Fruit fly (Drosophila melanogaster): ENCODE measurements around the gene CG34250.

Gene CG34250

DNA sequence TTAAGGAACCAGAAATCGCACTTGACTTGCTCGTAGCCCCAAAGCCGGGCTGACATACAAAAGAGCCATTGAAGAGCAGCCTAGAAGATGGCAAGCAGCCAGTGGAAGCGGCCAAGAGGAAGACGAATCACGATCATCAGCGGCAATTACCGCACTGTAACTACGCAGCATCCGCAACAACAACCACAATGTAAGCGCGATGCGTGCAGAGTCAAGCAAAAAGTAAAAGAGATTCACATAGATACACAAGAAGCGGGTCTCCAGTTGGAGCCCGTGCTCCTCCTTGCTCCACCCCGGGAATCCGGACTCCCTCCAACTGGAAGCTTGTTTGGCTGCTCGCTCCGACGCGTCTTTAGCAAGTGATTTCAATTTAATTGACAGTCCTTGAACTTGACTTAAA is 15.6 kb downstream of the CG34250 start:
- TF ChIP-seq CTCF (optimal IDR thresholded peaks at IDR 0.05) (no peak), CG8478 (optimal IDR thresholded peaks at IDR 0.05) (no peak)

dm6 chr3L:17493256-17493655 is 17.2 kb downstream of the CG34250 start:
- TF ChIP-seq CG8478 (optimal IDR thresholded peaks at IDR 0.05) = no peak
- no peak for TF ChIP-seq CTCF (optimal IDR thresholded peaks at IDR 0.05)

DNA sequence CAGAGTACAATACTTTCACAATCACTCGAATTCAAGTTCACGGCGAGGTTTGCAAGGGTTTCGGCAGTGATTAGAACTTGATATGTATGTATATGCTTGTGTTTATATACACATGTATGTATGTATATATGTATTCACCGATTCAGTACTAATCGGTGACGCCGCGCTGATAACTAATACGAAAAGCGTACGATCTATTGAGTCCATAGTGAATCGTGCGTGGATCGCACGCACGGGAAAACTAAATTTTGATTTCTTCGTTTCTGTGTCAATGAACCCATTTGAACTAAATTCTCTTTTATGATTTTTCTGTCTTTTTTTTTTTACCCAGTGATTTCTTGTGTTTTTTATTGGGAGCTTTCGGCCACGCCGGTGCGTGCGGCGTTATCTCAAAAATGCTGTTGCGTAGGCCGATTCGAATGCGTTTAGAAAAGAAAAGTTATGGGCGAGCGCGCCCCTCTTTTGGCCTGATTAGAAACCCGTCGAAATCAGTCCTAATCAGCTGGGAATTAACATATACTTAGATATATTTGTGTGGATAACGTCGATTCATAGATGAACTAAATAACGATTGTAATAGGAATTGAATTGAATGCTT is 17.9 kb downstream of the CG34250 start:
- TF ChIP-seq CTCF (optimal IDR thresholded peaks at IDR 0.05) = no peak
- TF ChIP-seq CG8478 (optimal IDR thresholded peaks at IDR 0.05) = no peak

DNA sequence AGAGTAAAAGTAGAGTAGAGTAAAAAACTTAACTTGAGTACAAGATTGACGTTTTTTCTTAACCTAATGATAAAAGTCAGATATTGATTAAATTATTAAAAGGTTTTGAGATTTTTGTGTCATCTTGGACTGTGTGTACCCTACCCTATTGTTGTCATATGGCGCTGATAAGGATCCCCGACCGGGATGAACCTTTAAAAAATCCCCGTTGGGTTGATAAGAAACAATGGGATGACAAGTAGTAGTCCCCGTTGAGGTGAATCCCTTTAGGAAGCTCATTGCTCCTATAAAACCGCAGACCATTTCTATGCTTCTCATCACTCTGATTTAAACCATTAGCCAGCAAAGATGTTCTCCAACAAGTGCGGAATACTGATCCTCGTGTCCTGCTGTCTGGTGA is 18.5 kb downstream of the CG34250 start, which contains the start of gene edin:
Gene edin, plus strand, starts transcription at position 340 of the 400 bp plus-strand sequence.
- TF ChIP-seq CTCF (optimal IDR thresholded peaks at IDR 0.05) = no peak
- TF ChIP-seq CG8478 (optimal IDR thresholded peaks at IDR 0.05) = no peak

DNA sequence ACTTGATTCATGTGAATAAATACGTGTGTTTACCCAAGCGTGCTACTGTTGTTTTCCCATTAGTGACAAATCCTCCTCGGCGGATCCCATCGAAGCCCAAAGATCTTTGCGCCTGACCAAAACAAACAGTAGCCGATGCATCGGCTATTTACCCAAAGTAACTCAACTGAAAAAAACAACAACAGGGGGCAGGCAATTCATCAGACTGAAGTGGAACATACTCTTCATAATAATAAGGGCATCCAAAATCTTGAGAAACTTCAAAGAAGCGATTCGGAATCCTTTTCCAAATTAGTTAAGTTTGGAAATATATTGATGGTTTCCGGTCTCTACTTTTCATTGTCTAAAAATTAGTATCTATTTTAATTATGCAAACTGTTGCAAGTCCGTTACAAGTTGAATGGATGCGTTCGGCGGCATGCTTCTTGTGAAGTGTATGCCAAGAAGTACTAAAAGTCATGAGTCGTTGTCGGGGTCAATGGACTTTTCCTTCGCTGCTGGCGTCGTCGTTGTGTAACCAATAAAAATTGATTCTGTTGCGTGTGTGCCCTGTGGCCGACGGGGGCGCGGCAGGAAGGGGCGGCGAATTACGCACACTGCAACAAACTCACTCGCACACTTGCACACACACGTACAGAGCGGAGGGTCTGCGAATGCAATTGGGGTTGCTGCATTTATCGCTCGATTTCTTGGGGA is 19.4 kb downstream of the CG34250 start:
- TF ChIP-seq CTCF (optimal IDR thresholded peaks at IDR 0.05) (no peak), CG8478 (optimal IDR thresholded peaks at IDR 0.05) (no peak)

dm6 chr3L:17496012-17496411 is 20.0 kb downstream of the CG34250 start:
- no peak for TF ChIP-seq CG8478 (optimal IDR thresholded peaks at IDR 0.05)
- no peak for TF ChIP-seq CTCF (optimal IDR thresholded peaks at IDR 0.05)

dm6 chr3L:17496871-17497492 is 21.0 kb downstream of the CG34250 start:
- TF ChIP-seq CTCF (optimal IDR thresholded peaks at IDR 0.05) (no peak), CG8478 (optimal IDR thresholded peaks at IDR 0.05) (no peak)

- no peak for TF ChIP-seq CG8478 (optimal IDR thresholded peaks at IDR 0.05)
- no peak for TF ChIP-seq CTCF (optimal IDR thresholded peaks at IDR 0.05)
These were observed 21.9 kb downstream of the CG34250 start for dm6 chr3L:17497969-17498368.

- no peak for TF ChIP-seq CG8478 (optimal IDR thresholded peaks at IDR 0.05)
- no peak for TF ChIP-seq CTCF (optimal IDR thresholded peaks at IDR 0.05)
These were observed 23.1 kb downstream of the CG34250 start for dm6 chr3L:17498952-17499710.

DNA sequence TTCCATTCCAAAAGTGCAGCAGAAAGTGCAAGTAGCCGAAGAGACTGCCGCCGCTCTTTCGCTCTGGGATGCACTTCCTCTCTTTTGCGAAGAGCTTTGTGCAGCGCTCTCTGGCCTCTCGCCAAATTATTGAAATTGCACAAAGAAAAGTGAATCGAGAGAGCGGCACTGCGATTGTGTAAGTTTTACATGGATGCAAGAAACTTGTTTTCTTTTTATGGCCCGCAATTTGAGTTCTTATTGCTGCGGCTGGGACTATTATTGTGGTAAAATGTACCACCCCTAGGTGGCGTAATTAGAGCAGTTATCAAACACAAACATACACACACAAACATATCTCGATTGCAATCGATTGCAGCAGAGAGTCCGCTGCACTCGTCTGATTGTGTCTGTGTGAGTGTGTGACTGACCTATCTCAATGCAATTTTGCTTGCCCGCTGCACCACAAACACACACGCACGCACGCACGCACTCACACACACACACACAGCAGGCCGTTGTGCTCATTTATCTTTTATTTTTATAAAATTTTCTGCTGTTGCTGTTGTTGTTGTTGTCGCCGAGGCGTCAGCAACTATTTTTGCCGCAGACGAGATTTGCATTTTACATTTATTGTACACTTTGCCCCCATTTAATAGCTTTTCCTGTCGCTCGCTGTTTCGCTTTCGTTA is 24.4 kb downstream of the CG34250 start:
- no peak for TF ChIP-seq CG8478 (optimal IDR thresholded peaks at IDR 0.05)
- no peak for TF ChIP-seq CTCF (optimal IDR thresholded peaks at IDR 0.05)

dm6 chr3L:17502235-17502634 is 26.2 kb downstream of the CG34250 start:
- TF ChIP-seq CTCF (optimal IDR thresholded peaks at IDR 0.05) (no peak), CG8478 (optimal IDR thresholded peaks at IDR 0.05) (no peak)

- no peak for TF ChIP-seq CTCF (optimal IDR thresholded peaks at IDR 0.05)
- no peak for TF ChIP-seq CG8478 (optimal IDR thresholded peaks at IDR 0.05)
These were observed 28.5 kb downstream of the CG34250 start for dm6 chr3L:17504538-17504937.

DNA sequence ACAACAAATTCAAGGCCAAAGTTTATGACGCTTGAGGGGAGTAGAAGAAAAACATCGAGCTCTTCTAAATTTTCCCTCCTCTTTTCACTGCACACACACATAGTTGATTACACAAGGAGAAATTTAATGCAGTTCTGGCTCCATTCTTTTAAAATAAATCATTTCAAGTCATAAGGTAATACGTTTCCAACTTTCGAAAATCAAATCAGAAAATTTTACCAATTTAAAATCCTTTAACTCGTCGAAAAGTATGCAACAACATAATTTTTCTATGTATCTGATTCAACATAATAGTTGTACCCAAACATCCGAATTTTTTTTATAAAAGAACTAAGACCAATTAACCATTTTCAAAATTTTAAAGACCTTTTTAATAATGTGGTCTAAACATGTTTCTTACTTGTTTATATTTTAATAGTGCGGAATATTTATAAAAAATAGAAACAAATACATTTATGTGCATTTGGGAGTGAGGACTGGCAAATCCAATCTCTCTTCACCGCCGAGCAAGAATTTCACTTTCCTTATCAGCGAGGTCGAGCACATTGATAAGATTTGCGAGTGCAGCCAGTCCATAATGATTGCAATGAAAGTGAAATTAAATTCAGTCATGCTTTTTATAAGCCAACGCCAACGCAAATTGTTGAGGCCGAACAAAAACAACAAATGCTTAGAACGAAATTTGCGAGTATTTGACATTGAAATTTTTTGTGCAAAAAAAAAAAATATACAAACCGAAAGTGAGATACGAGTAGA is 30.2 kb downstream of the CG34250 start:
- TF ChIP-seq CTCF (optimal IDR thresholded peaks at IDR 0.05) (no peak), CG8478 (optimal IDR thresholded peaks at IDR 0.05) (no peak)

dm6 chr3L:17506830-17507229 is 30.8 kb downstream of the CG34250 start:
- TF ChIP-seq CTCF (optimal IDR thresholded peaks at IDR 0.05) (no peak), CG8478 (optimal IDR thresholded peaks at IDR 0.05) (no peak)

All from S2 (cell line).